Fruit fly (Drosophila melanogaster) whole organism, embryonic: Measurements from ENCODE around the gene CG5080.

Experiments used
- Bgb ChIP-seq: fragments of 200-800 bp; sonication (Bioruptor generic); IDR thresholded peaks from 2 replicates; pipeline ENCODE4 v1.3.6; 2022; ENCODE audit warnings: missing biosample characterization, missing genetic modification characterization; ENCODE audit not compliant: partially characterized antibody
- CG1024 ChIP-seq: fragments of 200-800 bp; sonication (Bioruptor generic); IDR thresholded peaks from 2 replicates; pipeline ENCODE4 v1.3.6; 2022; ENCODE audit warnings: missing biosample characterization, missing genetic modification characterization
- CG10543 ChIP-seq: fragments of 200-800 bp; sonication (Bioruptor generic); optimal IDR thresholded peaks from 3 replicates; lab custom pipeline; 2017; ENCODE audit warnings: missing biosample characterization, mild to moderate bottlenecking, missing genetic modification characterization, moderate library complexity
- CG12391 ChIP-seq: fragments of 200-800 bp; sonication (Bioruptor generic); optimal IDR thresholded peaks from 3 replicates; lab custom pipeline; 2018; ENCODE audit warnings: missing biosample characterization, mild to moderate bottlenecking, missing genetic modification characterization, moderate library complexity
- CG15269 ChIP-seq: fragments of 200-800 bp; sonication (Bioruptor generic); optimal IDR thresholded peaks from 2 replicates; lab custom pipeline; 2018; ENCODE audit warnings: missing biosample characterization, mild to moderate bottlenecking, missing genetic modification characterization, moderate library complexity
- CG1602 ChIP-seq: fragments of 200-800 bp; sonication (Bioruptor generic); optimal IDR thresholded peaks from 3 replicates; lab custom pipeline; 2016; ENCODE audit warnings: missing biosample characterization, missing genetic modification characterization
- CG16815 ChIP-seq: fragments of 200-800 bp; sonication (Bioruptor generic); optimal IDR thresholded peaks from 3 replicates; lab custom pipeline; 2017; ENCODE audit warnings: missing biosample characterization, mild to moderate bottlenecking, missing genetic modification characterization
- CG17361 ChIP-seq: fragments of 200-800 bp; sonication (Bioruptor generic); IDR thresholded peaks from 3 replicates; pipeline ENCODE4 v1.3.6; 2022; ENCODE audit warnings: missing biosample characterization, missing genetic modification characterization
- CG3065 ChIP-seq: fragments of 200-800 bp; sonication (Bioruptor generic); optimal IDR thresholded peaks from 2 replicates; lab custom pipeline; 2016; ENCODE audit warnings: missing biosample characterization, missing genetic modification characterization
- CG31441 ChIP-seq: fragments of 200-800 bp; sonication (Bioruptor generic); IDR thresholded peaks from 2 replicates; pipeline ENCODE4 v1.3.6; 2022; ENCODE audit warnings: missing biosample characterization, missing genetic modification characterization
- CG3163 ChIP-seq: fragments of 200-800 bp; sonication (Bioruptor generic); optimal IDR thresholded peaks from 3 replicates; lab custom pipeline; 2016; ENCODE audit warnings: missing biosample characterization, missing genetic modification characterization
- CG3281 ChIP-seq: fragments of 200-800 bp; sonication (Bioruptor generic); optimal IDR thresholded peaks from 3 replicates; lab custom pipeline; 2017; ENCODE audit warnings: missing biosample characterization, mild to moderate bottlenecking, missing genetic modification characterization
- CG34224 ChIP-seq: fragments of 200-800 bp; sonication (Bioruptor generic); IDR thresholded peaks from 3 replicates; pipeline ENCODE4 v1.3.6; 2022; ENCODE audit warnings: missing biosample characterization, missing genetic modification characterization; ENCODE audit not compliant: partially characterized antibody
- CG5953 ChIP-seq: fragments of 200-800 bp; sonication (Bioruptor generic); IDR thresholded peaks from 2 replicates; pipeline ENCODE4 v1.3.6; 2022; ENCODE audit warnings: missing biosample characterization, missing genetic modification characterization
- CG9437 ChIP-seq: fragments of 200-800 bp; sonication (Bioruptor generic); optimal IDR thresholded peaks from 2 replicates; lab custom pipeline; 2018; ENCODE audit warnings: missing biosample characterization, mild to moderate bottlenecking, missing genetic modification characterization
- CoRest ChIP-seq: fragments of 200-800 bp; sonication (Bioruptor generic); optimal IDR thresholded peaks from 3 replicates; lab custom pipeline; 2018; ENCODE audit warnings: missing biosample characterization, mild to moderate bottlenecking, missing genetic modification characterization, moderate library complexity
- Dek ChIP-seq: fragments of 200-800 bp; sonication (Bioruptor generic); optimal IDR thresholded peaks from 3 replicates; lab custom pipeline; 2019; ENCODE audit warnings: missing biosample characterization, mild to moderate bottlenecking, missing genetic modification characterization, moderate library complexity
- Dip2 ChIP-seq: fragments of 200-800 bp; sonication (Bioruptor generic); IDR thresholded peaks from 2 replicates; pipeline ENCODE4 v1.3.6; 2022; ENCODE audit warnings: missing biosample characterization, missing genetic modification characterization
- Dll ChIP-seq: fragments of 200-800 bp; sonication (Bioruptor generic); IDR thresholded peaks from 4 replicates; pipeline ENCODE4 v1.3.6; 2022; ENCODE audit warnings: missing biosample characterization, missing genetic modification characterization; ENCODE audit not compliant: partially characterized antibody
- Dp ChIP-seq: fragments of 200-800 bp; sonication (Bioruptor generic); optimal IDR thresholded peaks from 2 replicates; lab custom pipeline; 2018; ENCODE audit warnings: missing biosample characterization, mild to moderate bottlenecking, missing genetic modification characterization, moderate library complexity
- H15 ChIP-seq: fragments of 200-800 bp; sonication (Bioruptor generic); IDR thresholded peaks from 3 replicates; pipeline ENCODE4 v1.3.6; 2022; ENCODE audit warnings: missing biosample characterization, missing genetic modification characterization
- HHEX ChIP-seq: fragments of 200-800 bp; sonication (Bioruptor generic); optimal IDR thresholded peaks from 3 replicates; lab custom pipeline; 2017; ENCODE audit warnings: missing biosample characterization, mild to moderate bottlenecking, missing genetic modification characterization, missing genetic modification reagents
- Hr3 ChIP-seq: fragments of 200-800 bp; sonication (Bioruptor generic); optimal IDR thresholded peaks from 3 replicates; lab custom pipeline; 2016; ENCODE audit warnings: missing biosample characterization, missing genetic modification characterization
- NFAT ChIP-seq: fragments of 200-800 bp; sonication (Bioruptor generic); IDR thresholded peaks from 2 replicates; pipeline ENCODE4 v1.3.6; 2022; ENCODE audit warnings: missing biosample characterization, missing genetic modification characterization
- Neu2 ChIP-seq: fragments of 200-800 bp; sonication (Bioruptor generic); optimal IDR thresholded peaks from 3 replicates; lab custom pipeline; 2016; ENCODE audit warnings: missing biosample characterization, missing genetic modification characterization, borderline replicate concordance
- Nf-YC ChIP-seq: fragments of 200-800 bp; optimal IDR thresholded peaks from 3 replicates; lab custom pipeline; 2019; ENCODE audit warnings: missing biosample characterization, mild to moderate bottlenecking, missing genetic modification characterization, moderate library complexity
- Sin3A ChIP-seq: fragments of >200 bp; optimal IDR thresholded peaks from 2 replicates; lab custom pipeline; 2018
- Six4 ChIP-seq: fragments of 200-800 bp; sonication (Bioruptor generic); optimal IDR thresholded peaks from 2 replicates; lab custom pipeline; 2016; ENCODE audit warnings: missing biosample characterization, missing genetic modification characterization
- YL-1 ChIP-seq: fragments of 200-800 bp; sonication (Bioruptor generic); optimal IDR thresholded peaks from 3 replicates; lab custom pipeline; 2017; ENCODE audit warnings: missing biosample characterization, mild to moderate bottlenecking, missing genetic modification characterization
- amos ChIP-seq: fragments of 200-800 bp; sonication (Bioruptor generic); IDR thresholded peaks from 2 replicates; pipeline ENCODE4 v1.3.6; 2022; ENCODE audit warnings: missing biosample characterization, missing genetic modification characterization; ENCODE audit not compliant: partially characterized antibody
- ato ChIP-seq: fragments of 200-800 bp; sonication (Bioruptor generic); IDR thresholded peaks from 2 replicates; pipeline ENCODE4 v1.3.6; 2022; ENCODE audit warnings: missing biosample characterization, missing genetic modification characterization; ENCODE audit not compliant: partially characterized antibody
- corto ChIP-seq: fragments of 200-800 bp; sonication (Bioruptor generic); optimal IDR thresholded peaks from 2 replicates; lab custom pipeline; 2016; ENCODE audit warnings: missing biosample characterization, mild to moderate bottlenecking, missing genetic modification characterization, moderate library complexity
- cwo ChIP-seq: fragments of 200-800 bp; sonication (Bioruptor generic); optimal IDR thresholded peaks from 3 replicates; lab custom pipeline; 2017; ENCODE audit warnings: missing biosample characterization, missing genetic modification characterization, mild to moderate bottlenecking, moderate library complexity, missing genetic modification reagents
- dm ChIP-seq: fragments of 200-800 bp; sonication (Bioruptor generic); optimal IDR thresholded peaks from 3 replicates; lab custom pipeline; 2016; ENCODE audit warnings: missing biosample characterization, missing genetic modification characterization
- emc ChIP-seq: fragments of 200-800 bp; sonication (Bioruptor generic); optimal IDR thresholded peaks from 2 replicates; lab custom pipeline; 2016; ENCODE audit warnings: missing biosample characterization, missing genetic modification characterization
- fd102C ChIP-seq: fragments of 200-800 bp; sonication (Bioruptor generic); optimal IDR thresholded peaks from 2 replicates; lab custom pipeline; 2018; ENCODE audit warnings: missing biosample characterization, mild to moderate bottlenecking, missing genetic modification characterization, moderate library complexity
- fru ChIP-seq: fragments of >200 bp; optimal IDR thresholded peaks from 2 replicates; lab custom pipeline; 2017
- grau ChIP-seq: fragments of 200-800 bp; optimal IDR thresholded peaks from 3 replicates; lab custom pipeline; 2019; ENCODE audit warnings: missing biosample characterization, mild to moderate bottlenecking, missing genetic modification characterization, moderate library complexity
- hkb ChIP-seq, 2 experiments: fragments of 200-800 bp in 1 of 2; fragments of >200 bp in 1 of 2; sonication (Bioruptor generic) in 1 of 2; IDR thresholded peaks in 1 of 2; optimal IDR thresholded peaks in 1 of 2; 2 replicates each; pipeline versions ENCODE4 v1.3.6 to Lab custom; 2017 to 2022; ENCODE audit warnings: missing biosample characterization in 1 of 2, missing genetic modification characterization in 1 of 2
- hth ChIP-seq: fragments of >200 bp; optimal IDR thresholded peaks from 2 replicates; lab custom pipeline; 2017; ENCODE audit warnings: inconsistent platforms
- kah ChIP-seq: fragments of 200-800 bp; sonication (Bioruptor generic); optimal IDR thresholded peaks from 2 replicates; lab custom pipeline; 2018; ENCODE audit warnings: missing biosample characterization, mild to moderate bottlenecking, missing genetic modification characterization
- luna ChIP-seq: fragments of 200-800 bp; sonication (Bioruptor generic); optimal IDR thresholded peaks from 2 replicates; lab custom pipeline; 2016; ENCODE audit warnings: missing biosample characterization, missing genetic modification characterization
- otp ChIP-seq: fragments of 200-800 bp; sonication (Bioruptor generic); IDR thresholded peaks from 3 replicates; pipeline ENCODE4, ENCODE4 v1.3.6; 2022; ENCODE audit warnings: missing biosample characterization, missing genetic modification characterization
- ro ChIP-seq: fragments of 200-800 bp; sonication (Bioruptor generic); IDR thresholded peaks from 2 replicates; pipeline ENCODE4 v1.3.6; 2022; ENCODE audit warnings: missing biosample characterization, missing genetic modification characterization
- shn ChIP-seq: fragments of 200-800 bp; sonication (Bioruptor generic); optimal IDR thresholded peaks from 3 replicates; lab custom pipeline; 2016; ENCODE audit warnings: missing biosample characterization, missing genetic modification characterization
- sim ChIP-seq: fragments of 200-800 bp; sonication (Bioruptor generic); IDR thresholded peaks from 2 replicates; pipeline ENCODE4 v1.3.6; 2022; ENCODE audit warnings: missing biosample characterization, missing genetic modification characterization
- stwl ChIP-seq: fragments of 200-800 bp; sonication (Bioruptor generic); optimal IDR thresholded peaks from 3 replicates; lab custom pipeline; 2018; ENCODE audit warnings: missing biosample characterization, mild to moderate bottlenecking, missing genetic modification characterization, moderate library complexity
- tna ChIP-seq: fragments of 200-800 bp; sonication (Bioruptor generic); IDR thresholded peaks from 2 replicates; pipeline ENCODE4 v1.3.6; 2022; ENCODE audit warnings: missing biosample characterization, missing genetic modification characterization; ENCODE audit not compliant: partially characterized antibody
- tx ChIP-seq: fragments of 200-800 bp; sonication (Bioruptor generic); optimal IDR thresholded peaks from 2 replicates; lab custom pipeline; 2016; ENCODE audit warnings: missing biosample characterization, missing genetic modification characterization
- usp ChIP-seq: fragments of >200 bp; optimal IDR thresholded peaks from 2 replicates; lab custom pipeline; 2017; ENCODE audit warnings: missing biosample characterization, missing genetic modification characterization
- vvl ChIP-seq: fragments of 200-800 bp; sonication (Bioruptor generic); IDR thresholded peaks from 2 replicates; pipeline ENCODE4 v1.3.6; 2022; ENCODE audit warnings: missing biosample characterization, missing genetic modification characterization

Gene CG5080

dm6 chr2L:1142730-1143281 lies 20.9 kb downstream of the CG5080 start, which contains the start of gene MFS3 (continued):
- TF ChIP-seq fd102C (GFP tag; lab: Kevin White, UChicago): no peak
- TF ChIP-seq grau (tag; lab: Kevin White, UChicago): no peak
- no peak for TF ChIP-seq CG9437 (GFP tag; lab: Kevin White, UChicago)
- TF ChIP-seq sim: no peak
- no peak for TF ChIP-seq hkb (optimal IDR thresholded peaks at IDR 0.05; lab: Kevin White, UChicago)
- 0 out of 2 replicates have a peak, but pooled peaks have one; percentile 10 for TF ChIP-seq hkb (GFP tag; IDR thresholded peaks at IDR 0.05; lab: Robert Waterston, UW)
- no peak for TF ChIP-seq CG31441 (GFP tag; lab: Robert Waterston, UW)
- no peak for TF ChIP-seq Six4 (GFP tag; lab: Kevin White, UChicago)
- no peak for TF ChIP-seq tna
- TF ChIP-seq CG12391 (tag; lab: Kevin White, UChicago): peak; percentile 3
- TF ChIP-seq cwo (GFP tag; lab: Kevin White, UChicago): no peak
- TF ChIP-seq Nf-YC: peak; percentile 7
- TF ChIP-seq otp: no peak
- no peak for TF ChIP-seq ato
- peak; percentile 6 for TF ChIP-seq HHEX
- TF ChIP-seq YL-1 (GFP tag; lab: Kevin White, UChicago): no peak
- no peak for TF ChIP-seq CG1024 (GFP tag; lab: Robert Waterston, UW)
- TF ChIP-seq stwl: peak; percentile 54
- no peak for TF ChIP-seq CG3065 (GFP tag; lab: Kevin White, UChicago)
- peak; percentile 22; the same call in 1 of the 3 replicates for TF ChIP-seq CG17361
- no peak for TF ChIP-seq NFAT (GFP tag; lab: Robert Waterston, UW)
- peak; percentile 6 for TF ChIP-seq dm (GFP tag; lab: Kevin White, UChicago)
- TF ChIP-seq tx (GFP tag; lab: Kevin White, UChicago): no peak
- TF ChIP-seq fru: no peak
- no peak for TF ChIP-seq luna (GFP tag; lab: Kevin White, UChicago)
- no peak for TF ChIP-seq Dll (GFP tag; lab: Robert Waterston, UW)
- TF ChIP-seq CG15269 (tag; lab: Kevin White, UChicago): no peak
- TF ChIP-seq ro (GFP tag; lab: Robert Waterston, UW): no peak
- TF ChIP-seq corto (GFP tag; lab: Kevin White, UChicago): no peak
- TF ChIP-seq hth (lab: Kevin White, UChicago): no peak
- no peak for TF ChIP-seq Dek (tag; lab: Kevin White, UChicago)
- no peak for TF ChIP-seq CG3281 (GFP tag; lab: Kevin White, UChicago)
- TF ChIP-seq CG34224 (GFP tag; lab: Robert Waterston, UW): no peak
- TF ChIP-seq Bgb (GFP tag; lab: Robert Waterston, UW): peak; percentile 26; the same call in 1 of the 2 replicates
- TF ChIP-seq CoRest (tag; lab: Kevin White, UChicago): no peak
- TF ChIP-seq amos (GFP tag; lab: Robert Waterston, UW): 0 out of 2 replicates have a peak, but pooled peaks have one; percentile 11
- TF ChIP-seq usp (GFP tag; lab: Kevin White, UChicago): no peak
- TF ChIP-seq vvl (GFP tag; lab: Robert Waterston, UW): peak; percentile 61; the same call in 1 of the 2 replicates
- peak; percentile 60 for TF ChIP-seq Dp
- no peak for TF ChIP-seq Neu2
- no peak for TF ChIP-seq kah (GFP tag; lab: Kevin White, UChicago)
- TF ChIP-seq CG10543: peak; percentile 75
- TF ChIP-seq Dip2 (GFP tag; lab: Robert Waterston, UW): no peak
- no peak for TF ChIP-seq shn (GFP tag; lab: Kevin White, UChicago)
- TF ChIP-seq Sin3A: no peak
- TF ChIP-seq CG1602 (GFP tag; lab: Kevin White, UChicago): no peak
- no peak for TF ChIP-seq CG5953 (GFP tag; lab: Robert Waterston, UW)
- TF ChIP-seq H15 (GFP tag; lab: Robert Waterston, UW): no peak
- no peak for TF ChIP-seq CG16815 (GFP tag; lab: Kevin White, UChicago)
- TF ChIP-seq emc (GFP tag; lab: Kevin White, UChicago): no peak
- no peak for TF ChIP-seq Hr3 (GFP tag; lab: Kevin White, UChicago)
- peak; percentile 19 for TF ChIP-seq CG3163 (GFP tag; lab: Kevin White, UChicago)
